Worm (Caenorhabditis elegans) whole organism, young adult: ENCODE measurements around the gene C31H1.1.

Experiments
- F22D6.2 ChIP-seq: sonication (generic microtip); optimal IDR thresholded peaks from 2 replicates; lab custom pipeline; 2016; ENCODE audit warnings: mild to moderate bottlenecking, missing genetic modification characterization, missing compliant biosample characterization
- F55B11.4 ChIP-seq: sonication (generic microtip); optimal IDR thresholded peaks from 2 replicates; lab custom pipeline; 2016; ENCODE audit warnings: missing compliant biosample characterization, missing genetic modification characterization, borderline replicate concordance; ENCODE audit not compliant: insufficient read depth
- ama-1 ChIP-seq, 3 experiments: fragments of 150-350 bp in 1 of 3; sonication (generic microtip) in 2 of 3; optimal IDR thresholded peaks; 2 replicates each; lab custom pipeline; 2014 to 2018; ENCODE audit warnings: missing biosample characterization in 2 of 3, missing genetic modification characterization in 2 of 3, missing genetic modification reagents in 2 of 3
- bed-2 ChIP-seq: fragments of 200-800 bp; sonication (Bioruptor generic); IDR thresholded peaks from 2 replicates; pipeline ENCODE4 v1.3.6; 2022; ENCODE audit warnings: missing genetic modification reagents, missing genetic modification characterization, missing compliant biosample characterization
- chd-7 ChIP-seq: sonication (generic microtip); optimal IDR thresholded peaks from 2 replicates; lab custom pipeline; 2016; ENCODE audit warnings: mild to moderate bottlenecking, missing genetic modification characterization, moderate library complexity, missing compliant biosample characterization
- ekl-4 ChIP-seq: fragments of 200-800 bp; sonication (Bioruptor generic); IDR thresholded peaks from 2 replicates; pipeline ENCODE4 v1.3.6; 2022; ENCODE audit warnings: missing genetic modification reagents, missing genetic modification characterization, missing compliant biosample characterization
- nhr-90 ChIP-seq: sonication (generic microtip); optimal IDR thresholded peaks from 2 replicates; lab custom pipeline; 2016; ENCODE audit warnings: missing genotype, mild to moderate bottlenecking, missing genetic modification characterization, missing compliant biosample characterization
- repo-1 ChIP-seq: sonication (generic microtip); optimal IDR thresholded peaks from 2 replicates; lab custom pipeline; 2017; ENCODE audit warnings: mild to moderate bottlenecking, missing genetic modification characterization, missing compliant biosample characterization
- snpc-1.1 ChIP-seq: sonication (generic microtip); optimal IDR thresholded peaks from 2 replicates; lab custom pipeline; 2017; ENCODE audit warnings: missing genetic modification characterization, mild to moderate bottlenecking, missing compliant biosample characterization, antibody characterized with exemption, moderate library complexity, missing genotype, missing genetic modification reagents; ENCODE audit not compliant: insufficient read depth
- snpc-3.4 ChIP-seq: sonication (generic microtip); optimal IDR thresholded peaks from 2 replicates; lab custom pipeline; 2017; ENCODE audit warnings: missing genetic modification characterization, mild to moderate bottlenecking, missing compliant biosample characterization, antibody characterized with exemption, moderate library complexity, missing genotype, missing genetic modification reagents
- unc-62 ChIP-seq: fragments of 150-350 bp; optimal IDR thresholded peaks from 2 replicates; lab custom pipeline; 2014; ENCODE audit warnings: missing biosample characterization, missing genetic modification reagents, missing genetic modification characterization
- xnd-1 ChIP-seq: sonication (generic microtip); optimal IDR thresholded peaks from 2 replicates; lab custom pipeline; 2016; ENCODE audit warnings: missing genotype, missing genetic modification reagents, missing genetic modification characterization, missing compliant biosample characterization
- zim-3 ChIP-seq: sonication (generic microtip); optimal IDR thresholded peaks from 2 replicates; lab custom pipeline; 2017; ENCODE audit warnings: mild to moderate bottlenecking, missing genetic modification characterization, moderate library complexity, missing compliant biosample characterization
- ztf-28 ChIP-seq: fragments of 200-800 bp; sonication (Bioruptor generic); IDR thresholded peaks from 2 replicates; pipeline ENCODE4 v1.3.6; 2022; ENCODE audit warnings: missing genetic modification reagents, missing genetic modification characterization, missing compliant biosample characterization

DNA sequence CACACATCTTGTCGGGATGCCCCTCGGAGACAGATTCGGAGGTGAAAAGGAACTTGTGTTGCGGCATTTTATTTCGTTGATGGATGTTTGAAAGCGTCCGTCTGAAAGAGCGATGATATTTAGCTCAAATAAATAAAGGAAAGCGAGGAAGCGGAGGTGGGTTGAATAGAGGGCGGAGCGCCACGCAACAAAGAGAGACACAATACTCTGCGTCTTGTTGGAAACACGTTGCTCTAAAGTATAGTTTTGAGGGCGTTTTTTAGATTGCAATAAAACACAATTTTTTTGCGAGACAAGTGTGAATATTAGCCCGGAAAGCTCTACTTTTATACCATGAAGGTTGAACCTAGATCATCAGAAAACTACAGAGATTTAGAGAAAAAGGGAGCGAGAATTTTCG, 49.0 kb downstream of the C31H1.1 start, which contains the start of gene sams-4:
- no peak for TF ChIP-seq ekl-4 (GFP tag; lab: Robert Waterston, UW)
- no peak for TF ChIP-seq ama-1 (optimal IDR thresholded peaks at IDR 0.05; lab: Kevin White, UChicago)
- TF ChIP-seq ama-1 (GFP tag; optimal IDR thresholded peaks at IDR 0.05; lab: Kevin White, UChicago), result no peak
- no peak for TF ChIP-seq nhr-90 (tag; lab: Kevin White, UChicago)
- no peak for TF ChIP-seq snpc-3.4 (tag; lab: Kevin White, UChicago)
- TF ChIP-seq F55B11.4, result no peak
- no peak for TF ChIP-seq F22D6.2 (tag; lab: Kevin White, UChicago)
- TF ChIP-seq snpc-1.1 (tag; lab: Kevin White, UChicago), result no peak
- TF ChIP-seq xnd-1 (tag; lab: Kevin White, UChicago), result no peak
- no peak for TF ChIP-seq zim-3 (tag; lab: Kevin White, UChicago)
- no peak for TF ChIP-seq chd-7
- no peak for TF ChIP-seq repo-1
- TF ChIP-seq ztf-28 (GFP tag; lab: Robert Waterston, UW), result no peak
- TF ChIP-seq unc-62 (GFP tag; lab: Kevin White, UChicago), result no peak
- TF ChIP-seq bed-2, result no peak
